ENCODE assay signal across 2 fruit fly cellular contexts in genomic region chrX:8890974-8891373, dm6.
TF ChIP-seq lines count a peak whose summit lies in the region.

No protein-coding gene starts in this region.

TF ChIP-seq in whole organism, embryonic, 481 proteins besides CTCF, POLR2A, EP300 and RAD21 (continued from another document and continues in another):
- TF ChIP-seq pb (GFP tag; optimal IDR thresholded peaks at IDR 0.05; lab: Kevin White, UChicago) (no peak), Kr (GFP tag; optimal IDR thresholded peaks at IDR 0.05; lab: Kevin White, UChicago) (no peak), CG13287 (GFP tag; IDR thresholded peaks at IDR 0.05; lab: Robert Waterston, UW; ENCODE audit: partially characterized antibody) (no peak), nmo (GFP tag; optimal IDR thresholded peaks at IDR 0.05; lab: Kevin White, UChicago) (peak; percentile 5), da (GFP tag; optimal IDR thresholded peaks at IDR 0.05; lab: Kevin White, UChicago) (no peak), Abd-B (GFP tag; optimal IDR thresholded peaks at IDR 0.05; lab: Kevin White, UChicago) (no peak), peb (GFP tag; IDR thresholded peaks at IDR 0.05; lab: Robert Waterston, UW) (no peak), Nf-YB (GFP tag; optimal IDR thresholded peaks at IDR 0.05; lab: Kevin White, UChicago) (no peak), lmd (GFP tag; IDR thresholded peaks at IDR 0.05; lab: Robert Waterston, UW) (peak; percentile 23; the same call in 1 of the 2 replicates), CG12769 (tag; optimal IDR thresholded peaks at IDR 0.05; lab: Kevin White, UChicago) (no peak), fru (optimal IDR thresholded peaks at IDR 0.05; lab: Kevin White, UChicago) (no peak), unpg (GFP tag; optimal IDR thresholded peaks at IDR 0.05; lab: Kevin White, UChicago) (peak; percentile 12), Hr51 (GFP tag; optimal IDR thresholded peaks at IDR 0.05; lab: Kevin White, UChicago) (peak in 1 of 2 experiments; percentile 28), ranshi (GFP tag; IDR thresholded peaks at IDR 0.05; lab: Robert Waterston, UW) (peak; percentile 23; the same call in 1 of the 2 replicates), ATbp (GFP tag; optimal IDR thresholded peaks at IDR 0.05; lab: Kevin White, UChicago) (peak; percentile 9), sisA (GFP tag; IDR thresholded peaks at IDR 0.05; lab: Robert Waterston, UW) (peak; percentile 55), zfh2 (GFP tag; optimal IDR thresholded peaks at IDR 0.05; lab: Kevin White, UChicago) (no peak), bab2 (GFP tag; optimal IDR thresholded peaks at IDR 0.05; lab: Kevin White, UChicago) (no peak), CG2678 (tag; optimal IDR thresholded peaks at IDR 0.05; lab: Kevin White, UChicago) (peak; percentile 51), Elba2 (GFP tag; optimal IDR thresholded peaks at IDR 0.05; lab: Kevin White, UChicago) (no peak), H15 (GFP tag; IDR thresholded peaks at IDR 0.05; lab: Robert Waterston, UW) (0 out of 3 replicates have a peak, but pooled peaks have one; percentile 6), fd3F (GFP tag; optimal IDR thresholded peaks at IDR 0.05; lab: Kevin White, UChicago) (no peak), HHEX (GFP tag; optimal IDR thresholded peaks at IDR 0.05; lab: Kevin White, UChicago) (no peak), Fer1 (GFP tag; optimal IDR thresholded peaks at IDR 0.05; lab: Kevin White, UChicago) (no peak), CG4404 (GFP tag; IDR thresholded peaks at IDR 0.05; lab: Robert Waterston, UW) (no peak), Mad (GFP tag; optimal IDR thresholded peaks at IDR 0.05; lab: Kevin White, UChicago) (no peak), Ptx1 (GFP tag; IDR thresholded peaks at IDR 0.05; lab: Robert Waterston, UW) (peak; percentile 35; the same call in 1 of the 2 replicates), toy (GFP tag; IDR thresholded peaks at IDR 0.05; lab: Robert Waterston, UW) (no peak), salm (tag; optimal IDR thresholded peaks at IDR 0.05; lab: Kevin White, UChicago) (no peak), CG15073 (GFP tag; optimal IDR thresholded peaks at IDR 0.05; lab: Kevin White, UChicago) (no peak), gem (tag; optimal IDR thresholded peaks at IDR 0.05; lab: Kevin White, UChicago) (peak; percentile 27), Sox102F (GFP tag; optimal IDR thresholded peaks at IDR 0.05; lab: Kevin White, UChicago) (peak; percentile 37), CG18476 (GFP tag; optimal IDR thresholded peaks at IDR 0.05; lab: Kevin White, UChicago) (no peak), CG3407 (GFP tag; optimal IDR thresholded peaks at IDR 0.05; lab: Kevin White, UChicago) (no peak), mirr (GFP tag; optimal IDR thresholded peaks at IDR 0.05; lab: Kevin White, UChicago) (no peak), CG12659 (GFP tag; optimal IDR thresholded peaks at IDR 0.05; lab: Kevin White, UChicago) (no peak), CG2199 (GFP tag; IDR thresholded peaks at IDR 0.05; lab: Robert Waterston, UW) (no peak), tap (tag; optimal IDR thresholded peaks at IDR 0.05; lab: Kevin White, UChicago) (no peak), odd (GFP tag; optimal IDR thresholded peaks at IDR 0.05; lab: Kevin White, UChicago) (no peak), CrebB (tag; optimal IDR thresholded peaks at IDR 0.05; lab: Kevin White, UChicago) (no peak), tgo (GFP tag; IDR thresholded peaks at IDR 0.05; lab: Robert Waterston, UW) (peak; percentile 25; the same call in 1 of the 3 replicates), Usf (GFP tag; optimal IDR thresholded peaks at IDR 0.05; lab: Kevin White, UChicago) (no peak), CoRest (tag; optimal IDR thresholded peaks at IDR 0.05; lab: Kevin White, UChicago) (peak; percentile 12), hkb (optimal IDR thresholded peaks at IDR 0.05; lab: Kevin White, UChicago) (no peak), hkb (GFP tag; IDR thresholded peaks at IDR 0.05; lab: Robert Waterston, UW) (peak; percentile 12; the same call in 1 of the 2 replicates), Ets65A (GFP tag; lab: Kevin White, UChicago) (peak; percentile 74), Xbp1 (GFP tag; optimal IDR thresholded peaks at IDR 0.05; lab: Kevin White, UChicago) (no peak), CG9876 (GFP tag; optimal IDR thresholded peaks at IDR 0.05; lab: Kevin White, UChicago) (no peak), CG16813 (GFP tag; IDR thresholded peaks at IDR 0.05; lab: Robert Waterston, UW; ENCODE audit: partially characterized antibody) (no peak), pzg (GFP tag; optimal IDR thresholded peaks at IDR 0.05; lab: Kevin White, UChicago) (no peak), ind (GFP tag; optimal IDR thresholded peaks at IDR 0.05; lab: Kevin White, UChicago) (peak; percentile 46), fd64A (GFP tag; optimal IDR thresholded peaks at IDR 0.05; lab: Kevin White, UChicago) (no peak), NC2β (GFP tag; optimal IDR thresholded peaks at IDR 0.05; lab: Kevin White, UChicago) (no peak), CG6175 (GFP tag; IDR thresholded peaks at IDR 0.05; lab: Robert Waterston, UW) (no peak), usp (GFP tag; optimal IDR thresholded peaks at IDR 0.05; lab: Kevin White, UChicago) (no peak), Opbp (GFP tag; IDR thresholded peaks at IDR 0.05; lab: Robert Waterston, UW; ENCODE audit: partially characterized antibody) (no peak), vvl (GFP tag; IDR thresholded peaks at IDR 0.05; lab: Robert Waterston, UW) (peak; percentile 32; the same call in 1 of the 2 replicates), CG16863 (GFP tag; optimal IDR thresholded peaks at IDR 0.05; lab: Kevin White, UChicago) (no peak), CG17612 (GFP tag; IDR thresholded peaks at IDR 0.05; lab: Robert Waterston, UW) (no peak), Meics (GFP tag; optimal IDR thresholded peaks at IDR 0.05; lab: Kevin White, UChicago) (peak; percentile 16), slbo (GFP tag; IDR thresholded peaks at IDR 0.05; lab: Robert Waterston, UW) (peak; percentile 49), sob (GFP tag; IDR thresholded peaks at IDR 0.05; lab: Robert Waterston, UW) (peak; percentile 50), Rfx (GFP tag; IDR thresholded peaks at IDR 0.05; lab: Robert Waterston, UW) (peak; percentile 21; the same call in 1 of the 2 replicates), Sry-β (GFP tag; optimal IDR thresholded peaks at IDR 0.05; lab: Kevin White, UChicago) (no peak), bigmax (GFP tag; optimal IDR thresholded peaks at IDR 0.05; lab: Kevin White, UChicago) (no peak), bcd (GFP tag; optimal IDR thresholded peaks at IDR 0.05; lab: Kevin White, UChicago) (peak; percentile 5), Jarid2 (GFP tag; optimal IDR thresholded peaks at IDR 0.05; lab: Kevin White, UChicago) (no peak), klu (GFP tag; IDR thresholded peaks at IDR 0.05; lab: Robert Waterston, UW) (no peak)

TF ChIP-seq in whole organism, prepupa, 60 proteins besides CTCF, POLR2A, EP300 and RAD21 (continued from another document):
- TF ChIP-seq CG9139 (GFP tag; optimal IDR thresholded peaks at IDR 0.05; lab: Kevin White, UChicago) (no peak), Hr38 (GFP tag; optimal IDR thresholded peaks at IDR 0.05; lab: Kevin White, UChicago) (no peak), OdsH (GFP tag; optimal IDR thresholded peaks at IDR 0.05; lab: Kevin White, UChicago) (peak; percentile 61), CG6808 (GFP tag; optimal IDR thresholded peaks at IDR 0.05; lab: Kevin White, UChicago) (peak; percentile 51), CG8632 (GFP tag; optimal IDR thresholded peaks at IDR 0.05; lab: Kevin White, UChicago) (peak; percentile 13), achi (GFP tag; optimal IDR thresholded peaks at IDR 0.05; lab: Kevin White, UChicago) (peak; percentile 18), CG8319 (GFP tag; optimal IDR thresholded peaks at IDR 0.05; lab: Kevin White, UChicago) (peak; percentile 32), Sox102F (GFP tag; optimal IDR thresholded peaks at IDR 0.05; lab: Kevin White, UChicago) (peak; percentile 10), Eip78C (GFP tag; lab: Kevin White, UChicago) (peak; percentile 69), Eip75B (GFP tag; optimal IDR thresholded peaks at IDR 0.05; lab: Kevin White, UChicago) (peak; percentile 44), CG6163 (GFP tag; IDR thresholded peaks at IDR 0.05; lab: Robert Waterston, UW) (peak; percentile 78), CG31627 (GFP tag; optimal IDR thresholded peaks at IDR 0.05; lab: Kevin White, UChicago) (peak; percentile 59), Met (GFP tag; optimal IDR thresholded peaks at IDR 0.05; lab: Kevin White, UChicago) (peak; percentile 47), CG4318 (GFP tag; optimal IDR thresholded peaks at IDR 0.05; lab: Kevin White, UChicago) (peak; percentile 72), dac (GFP tag; optimal IDR thresholded peaks at IDR 0.05; lab: Kevin White, UChicago) (peak; percentile 68), CG32006 (GFP tag; optimal IDR thresholded peaks at IDR 0.05; lab: Kevin White, UChicago) (peak; percentile 89), CG6276 (GFP tag; optimal IDR thresholded peaks at IDR 0.05; lab: Kevin White, UChicago) (peak; percentile 77), Sox15 (GFP tag; optimal IDR thresholded peaks at IDR 0.05; lab: Kevin White, UChicago) (peak; percentile 36), eg (GFP tag; IDR thresholded peaks at IDR 0.05; lab: Robert Waterston, UW) (peak; percentile 77), Ets21C (GFP tag; optimal IDR thresholded peaks at IDR 0.05; lab: Kevin White, UChicago) (no peak), esn (GFP tag; optimal IDR thresholded peaks at IDR 0.05; lab: Kevin White, UChicago) (peak; percentile 9), lz (GFP tag; optimal IDR thresholded peaks at IDR 0.05; lab: Kevin White, UChicago) (peak; percentile 41), CG3032 (tag; optimal IDR thresholded peaks at IDR 0.05; lab: Kevin White, UChicago) (peak; percentile 45), fkh (GFP tag; optimal IDR thresholded peaks at IDR 0.05; lab: Kevin White, UChicago) (no peak), ss (GFP tag; optimal IDR thresholded peaks at IDR 0.05; lab: Kevin White, UChicago) (no peak), Hr4 (GFP tag; optimal IDR thresholded peaks at IDR 0.05; lab: Kevin White, UChicago) (peak; percentile 79), CG11902 (GFP tag; optimal IDR thresholded peaks at IDR 0.05; lab: Kevin White, UChicago) (peak; percentile 34), fd85E (GFP tag; optimal IDR thresholded peaks at IDR 0.05; lab: Kevin White, UChicago) (no peak), topi (GFP tag; optimal IDR thresholded peaks at IDR 0.05; lab: Kevin White, UChicago) (peak; percentile 28), salr (GFP tag; optimal IDR thresholded peaks at IDR 0.05; lab: Kevin White, UChicago) (peak in 1 of 2 experiments; percentile 30), vri (GFP tag; optimal IDR thresholded peaks at IDR 0.05; lab: Kevin White, UChicago) (no peak), Blimp-1 (GFP tag; optimal IDR thresholded peaks at IDR 0.05; lab: Kevin White, UChicago) (no peak), CG8119 (GFP tag; IDR thresholded peaks at IDR 0.05; lab: Robert Waterston, UW) (peak; percentile 81), pdm3 (GFP tag; optimal IDR thresholded peaks at IDR 0.05; lab: Kevin White, UChicago) (peak; percentile 72), CG6792 (GFP tag; optimal IDR thresholded peaks at IDR 0.05; lab: Kevin White, UChicago) (peak; percentile 61), Hr39 (GFP tag; optimal IDR thresholded peaks at IDR 0.05; lab: Kevin White, UChicago) (peak; percentile 58), CG6854 (GFP tag; optimal IDR thresholded peaks at IDR 0.05; lab: Kevin White, UChicago) (no peak), CG7368 (GFP tag; optimal IDR thresholded peaks at IDR 0.05; lab: Kevin White, UChicago) (peak; percentile 48)
